Worm (Caenorhabditis elegans): ENCODE data around the gene Y51A2D.13.

Y51A2D.13 gene

ce11 chrV:18579684-18580083, at the start of gene Y51A2D.13:
TSS of gene Y51A2D.13 (minus strand) at chrV:18579784.
- TF ChIP-seq nhr-76 (tag; optimal IDR thresholded peaks at IDR 0.05) = no peak
- no peak for TF ChIP-seq daf-12 (tag; optimal IDR thresholded peaks at IDR 0.05)
- no peak for TF ChIP-seq mdl-1 (tag; optimal IDR thresholded peaks at IDR 0.05)
- TF ChIP-seq snpc-4 (tag; optimal IDR thresholded peaks at IDR 0.05) = no peak
- no peak for TF ChIP-seq elt-3 (tag; optimal IDR thresholded peaks at IDR 0.05)
- no peak for TF ChIP-seq nhr-237 (tag; optimal IDR thresholded peaks at IDR 0.05)
- no peak for TF ChIP-seq fkh-10 (GFP tag; optimal IDR thresholded peaks at IDR 0.05)
- no peak for TF ChIP-seq lsy-12 (tag; optimal IDR thresholded peaks at IDR 0.05)
- no peak for TF ChIP-seq tbx-2 (tag; optimal IDR thresholded peaks at IDR 0.05)
- no peak for TF ChIP-seq ztf-11 (tag; optimal IDR thresholded peaks at IDR 0.05)
- no peak for TF ChIP-seq nhr-23 (tag; optimal IDR thresholded peaks at IDR 0.05)
- TF ChIP-seq zag-1 (tag; optimal IDR thresholded peaks at IDR 0.05) = no peak
- no peak for TF ChIP-seq nfya-1 (tag; optimal IDR thresholded peaks at IDR 0.05; ENCODE audit: insufficient read depth)
- no peak for TF ChIP-seq nhr-28 (tag; optimal IDR thresholded peaks at IDR 0.05)
- no peak for TF ChIP-seq nhr-77 (tag; optimal IDR thresholded peaks at IDR 0.05)
- no peak for TF ChIP-seq eor-1 (tag; optimal IDR thresholded peaks at IDR 0.05)
- no peak for TF ChIP-seq fkh-2 (tag; optimal IDR thresholded peaks at IDR 0.05)
- TF ChIP-seq nhr-43 (tag; optimal IDR thresholded peaks at IDR 0.05; ENCODE audit: poor library complexity, severe bottlenecking) = no peak
- no peak for TF ChIP-seq nhr-12 (tag; optimal IDR thresholded peaks at IDR 0.05)
- no peak for TF ChIP-seq pha-4 (tag; optimal IDR thresholded peaks at IDR 0.05)

- TF ChIP-seq ceh-28 (tag; optimal IDR thresholded peaks at IDR 0.05) (peak; percentile 93), nfya-1 (tag; optimal IDR thresholded peaks at IDR 0.05; ENCODE audit: insufficient read depth) (no peak), fkh-2 (tag; optimal IDR thresholded peaks at IDR 0.05) (no peak)
These were observed 49.3 kb upstream of the Y51A2D.13 start for ce11 chrV:18628907-18629306.

ce11 chrV:18627445-18627844, 47.9 kb upstream of the Y51A2D.13 start:
- TF ChIP-seq mml-1 (tag; optimal IDR thresholded peaks at IDR 0.05) (no peak), nfya-1 (tag; optimal IDR thresholded peaks at IDR 0.05; ENCODE audit: insufficient read depth) (peak; percentile 3), elt-3 (tag; optimal IDR thresholded peaks at IDR 0.05) (no peak)

- TF ChIP-seq egl-27 (tag; optimal IDR thresholded peaks at IDR 0.05) = no peak
- TF ChIP-seq ceh-9 (tag; optimal IDR thresholded peaks at IDR 0.05) = no peak
- no peak for TF ChIP-seq pha-4 (tag; optimal IDR thresholded peaks at IDR 0.05)
- no peak for TF ChIP-seq elt-3 (tag; optimal IDR thresholded peaks at IDR 0.05)
- TF ChIP-seq nhr-67 (tag; optimal IDR thresholded peaks at IDR 0.05) = no peak
- TF ChIP-seq nhr-25 (tag; optimal IDR thresholded peaks at IDR 0.05) = no peak
- no peak for TF ChIP-seq ztf-11 (tag; optimal IDR thresholded peaks at IDR 0.05)
- no peak for TF ChIP-seq nhr-28 (tag; optimal IDR thresholded peaks at IDR 0.05)
- no peak for TF ChIP-seq aly-2 (tag; optimal IDR thresholded peaks at IDR 0.05)
- no peak for TF ChIP-seq fkh-10 (GFP tag; optimal IDR thresholded peaks at IDR 0.05)
- no peak for TF ChIP-seq unc-62 (GFP tag; optimal IDR thresholded peaks at IDR 0.05)
- TF ChIP-seq fos-1 (tag; optimal IDR thresholded peaks at IDR 0.05) = no peak
These were observed 47.2 kb upstream of the Y51A2D.13 start, which contains the start of gene Y69H2.15 for ce11 chrV:18626764-18627163. TSS of gene Y69H2.15 (minus strand) at chrV:18626864.

ce11 chrV:18622462-18622861, 42.9 kb upstream of the Y51A2D.13 start, which contains the start of gene Y69H2.1:
TSS of gene Y69H2.1 (minus strand) at chrV:18622562.
- no peak for TF ChIP-seq zag-1 (tag; optimal IDR thresholded peaks at IDR 0.05)
- no peak for TF ChIP-seq R02D3.7 (tag; optimal IDR thresholded peaks at IDR 0.05)
- no peak for TF ChIP-seq tbx-2 (tag; optimal IDR thresholded peaks at IDR 0.05)
- no peak for TF ChIP-seq hmg-11 (tag; optimal IDR thresholded peaks at IDR 0.05)
- no peak for TF ChIP-seq nhr-12 (tag; optimal IDR thresholded peaks at IDR 0.05)
- TF ChIP-seq ztf-11 (tag; optimal IDR thresholded peaks at IDR 0.05) = no peak
- no peak for TF ChIP-seq sea-2 (GFP tag; optimal IDR thresholded peaks at IDR 0.05)
- no peak for TF ChIP-seq pha-4 (tag; optimal IDR thresholded peaks at IDR 0.05)
- no peak for TF ChIP-seq mml-1 (tag; optimal IDR thresholded peaks at IDR 0.05)
- TF ChIP-seq aly-2 (tag; optimal IDR thresholded peaks at IDR 0.05) = no peak
- no peak for TF ChIP-seq nhr-76 (tag; optimal IDR thresholded peaks at IDR 0.05)

- no peak for TF ChIP-seq ztf-4 (tag; optimal IDR thresholded peaks at IDR 0.05)
- TF ChIP-seq nhr-23 (tag; optimal IDR thresholded peaks at IDR 0.05) = no peak
- no peak for TF ChIP-seq ceh-9 (tag; optimal IDR thresholded peaks at IDR 0.05)
- no peak for TF ChIP-seq mdl-1 (tag; optimal IDR thresholded peaks at IDR 0.05)
- TF ChIP-seq eor-1 (tag; optimal IDR thresholded peaks at IDR 0.05) = no peak
- no peak for TF ChIP-seq R02D3.7 (tag; optimal IDR thresholded peaks at IDR 0.05)
- no peak for TF ChIP-seq hmg-11 (tag; optimal IDR thresholded peaks at IDR 0.05)
- TF ChIP-seq pha-4 (tag; optimal IDR thresholded peaks at IDR 0.05) = no peak
- no peak for TF ChIP-seq lsy-12 (tag; optimal IDR thresholded peaks at IDR 0.05)
- no peak for TF ChIP-seq nhr-67 (tag; optimal IDR thresholded peaks at IDR 0.05)
- TF ChIP-seq skn-1 (tag; optimal IDR thresholded peaks at IDR 0.05) = no peak
- TF ChIP-seq snpc-4 (tag; optimal IDR thresholded peaks at IDR 0.05) = no peak
- TF ChIP-seq elt-1 (tag; optimal IDR thresholded peaks at IDR 0.05) = no peak
- TF ChIP-seq ceh-82 (tag; optimal IDR thresholded peaks at IDR 0.05) = no peak
- TF ChIP-seq ceh-28 (tag; optimal IDR thresholded peaks at IDR 0.05) = no peak
- no peak for TF ChIP-seq egl-5 (tag; optimal IDR thresholded peaks at IDR 0.05)
These were observed 36.7 kb upstream of the Y51A2D.13 start, which contains the start of gene nhr-70 for ce11 chrV:18616287-18616686. TSS of gene nhr-70 (plus strand) at chrV:18616587.
